Fruit fly (Drosophila melanogaster) whole organism, wandering third instar larva: ENCODE results near the gene lectin-21Cb.

Experiments used
- Abd-B ChIP-seq: fragments of >200 bp; optimal IDR thresholded peaks from 2 replicates; lab custom pipeline; 2017; ENCODE audit warnings: missing biosample characterization, missing genetic modification characterization
- CG32264 ChIP-seq: fragments of 200-800 bp; sonication (Bioruptor generic); optimal IDR thresholded peaks from 2 replicates; lab custom pipeline; 2016; ENCODE audit warnings: missing biosample characterization, missing genetic modification characterization
- CG9705 ChIP-seq: fragments of 200-800 bp; sonication (Bioruptor generic); optimal IDR thresholded peaks from 2 replicates; lab custom pipeline; 2018; ENCODE audit warnings: missing biosample characterization, mild to moderate bottlenecking, missing genetic modification characterization
- CrebA ChIP-seq: fragments of 200-800 bp; sonication (Bioruptor generic); optimal IDR thresholded peaks from 2 replicates; lab custom pipeline; 2016; ENCODE audit warnings: missing biosample characterization, mild to moderate bottlenecking, missing genetic modification characterization, borderline replicate concordance
- Dfd ChIP-seq: fragments of >200 bp; optimal IDR thresholded peaks from 2 replicates; lab custom pipeline; 2017; ENCODE audit warnings: missing biosample characterization, missing genetic modification characterization
- Dif ChIP-seq: fragments of 200-275, 200-300 bp; sonication (Bioruptor generic); optimal IDR thresholded peaks from 2 replicates; lab custom pipeline; 2018; ENCODE audit warnings: missing biosample characterization, missing genetic modification characterization; ENCODE audit not compliant: partially characterized antibody
- GATAd ChIP-seq: sonication (Bioruptor generic); optimal IDR thresholded peaks from 2 replicates; lab custom pipeline; 2016; ENCODE audit warnings: missing biosample characterization, missing genetic modification characterization
- HLH106 ChIP-seq: fragments of 200-800 bp; optimal IDR thresholded peaks from 3 replicates; lab custom pipeline; 2019; ENCODE audit warnings: missing biosample characterization, mild to moderate bottlenecking, missing genetic modification characterization, moderate library complexity
- Hnf4 ChIP-seq: fragments of 200-800 bp; sonication (Bioruptor generic); optimal IDR thresholded peaks from 2 replicates; lab custom pipeline; 2016; ENCODE audit warnings: missing biosample characterization, mild to moderate bottlenecking, missing genetic modification characterization
- Hr78 ChIP-seq: fragments of >200 bp; optimal IDR thresholded peaks from 2 replicates; lab custom pipeline; 2017; ENCODE audit warnings: missing biosample characterization, missing genetic modification characterization
- Hr83 ChIP-seq: fragments of 200-300 bp; sonication (Bioruptor generic); optimal IDR thresholded peaks from 2 replicates; lab custom pipeline; 2016; ENCODE audit warnings: missing biosample characterization, mild to moderate bottlenecking, missing genetic modification characterization, moderate library complexity; ENCODE audit not compliant: poor library complexity, severe bottlenecking
- Jra ChIP-seq: sonication (Bioruptor generic); optimal IDR thresholded peaks from 2 replicates; lab custom pipeline; 2016; ENCODE audit warnings: missing biosample characterization, missing genetic modification characterization
- Mio ChIP-seq: sonication (Bioruptor generic); optimal IDR thresholded peaks from 2 replicates; lab custom pipeline; 2016; ENCODE audit warnings: missing biosample characterization, missing genetic modification characterization
- Myc ChIP-seq: fragments of >200 bp; optimal IDR thresholded peaks from 2 replicates; lab custom pipeline; 2017
- N ChIP-seq: fragments of >200 bp; optimal IDR thresholded peaks from 2 replicates; lab custom pipeline; 2018; ENCODE audit warnings: missing biosample characterization, missing external identifiers, missing genetic modification characterization
- OdsH ChIP-seq: fragments of 200-800 bp; sonication (Bioruptor generic); optimal IDR thresholded peaks from 2 replicates; lab custom pipeline; 2016; ENCODE audit warnings: missing biosample characterization, mild to moderate bottlenecking, missing genetic modification characterization
- Rel ChIP-seq, 2 experiments: fragments of 200-800 bp; sonication (Bioruptor generic) in 1 of 2; optimal IDR thresholded peaks; 2 replicates in 1 of 2; 3 replicates in 1 of 2; lab custom pipeline; 2016 to 2019; ENCODE audit warnings: mild to moderate bottlenecking in 2 of 2, missing biosample characterization in 2 of 2, missing genetic modification characterization in 2 of 2, moderate library complexity in 1 of 2
- Sp1 ChIP-seq: fragments of 200-800 bp; sonication (Bioruptor generic); optimal IDR thresholded peaks from 3 replicates; lab custom pipeline; 2019; ENCODE audit warnings: missing biosample characterization, mild to moderate bottlenecking, missing genetic modification characterization, moderate library complexity
- Vsx2 ChIP-seq: fragments of 200-300, 225-300 bp; sonication (Bioruptor generic); optimal IDR thresholded peaks from 2 replicates; lab custom pipeline; 2018; ENCODE audit warnings: missing biosample characterization, missing genetic modification characterization; ENCODE audit not compliant: partially characterized antibody
- br ChIP-seq: fragments of 200-800 bp; sonication (Bioruptor generic); optimal IDR thresholded peaks from 2 replicates; lab custom pipeline; 2016; ENCODE audit warnings: missing biosample characterization, missing genetic modification characterization
- brk ChIP-seq: fragments of 200-800 bp; sonication (Bioruptor generic); optimal IDR thresholded peaks from 2 replicates; lab custom pipeline; 2016; ENCODE audit warnings: missing biosample characterization, mild to moderate bottlenecking, missing genetic modification characterization
- dl ChIP-seq, 2 experiments: fragments of 175-275, 200-275 bp in 1 of 2; fragments of 200-275 bp in 1 of 2; sonication (Bioruptor generic); optimal IDR thresholded peaks; lab custom pipeline; 2018; ENCODE audit warnings: mild to moderate bottlenecking in 2 of 2, missing biosample characterization in 2 of 2, missing genetic modification characterization in 2 of 2, moderate library complexity in 2 of 2; ENCODE audit not compliant: partially characterized antibody in 2 of 2, insufficient read depth in 1 of 2
- dmrt93B ChIP-seq: fragments of 200-800 bp; sonication (Bioruptor generic); optimal IDR thresholded peaks from 2 replicates; lab custom pipeline; 2018; ENCODE audit warnings: missing biosample characterization, mild to moderate bottlenecking, missing genetic modification characterization
- dsf ChIP-seq: sonication (Bioruptor generic); optimal IDR thresholded peaks from 2 replicates; lab custom pipeline; 2016; ENCODE audit warnings: missing biosample characterization, missing genetic modification characterization, borderline replicate concordance
- ey ChIP-seq: fragments of 200-800 bp; sonication (Bioruptor generic); optimal IDR thresholded peaks from 2 replicates; lab custom pipeline; 2016; ENCODE audit warnings: missing biosample characterization, missing genetic modification characterization
- foxo ChIP-seq, 2 experiments: fragments of 200-800 bp; sonication (Bioruptor generic); optimal IDR thresholded peaks; 2 replicates in 1 of 2; 3 replicates in 1 of 2; lab custom pipeline; 2016 to 2017; ENCODE audit warnings: missing biosample characterization in 2 of 2, missing genetic modification characterization in 2 of 2
- fru ChIP-seq: fragments of 200-800 bp; sonication (Bioruptor generic); optimal IDR thresholded peaks from 3 replicates; lab custom pipeline; 2016; ENCODE audit warnings: missing biosample characterization, mild to moderate bottlenecking, missing genetic modification characterization
- h ChIP-seq: fragments of 200-800 bp; sonication (Bioruptor generic); optimal IDR thresholded peaks from 3 replicates; lab custom pipeline; 2016; ENCODE audit warnings: missing biosample characterization, mild to moderate bottlenecking, missing genetic modification characterization
- jim ChIP-seq: fragments of 175-275, 200-325 bp; sonication (Bioruptor generic); optimal IDR thresholded peaks from 2 replicates; lab custom pipeline; 2016; ENCODE audit warnings: missing biosample characterization, mild to moderate bottlenecking, missing genetic modification characterization
- lola ChIP-seq: fragments of >200 bp; optimal IDR thresholded peaks from 2 replicates; lab custom pipeline; 2017; ENCODE audit warnings: missing biosample characterization, missing genetic modification characterization
- pan ChIP-seq: fragments of >200 bp; optimal IDR thresholded peaks from 2 replicates; lab custom pipeline; 2017
- psq ChIP-seq: fragments of 200-800 bp; sonication (Bioruptor generic); optimal IDR thresholded peaks from 3 replicates; lab custom pipeline; 2017; ENCODE audit warnings: missing biosample characterization, mild to moderate bottlenecking, missing genetic modification characterization, moderate library complexity
- rgr ChIP-seq: fragments of 200-800 bp; sonication (Bioruptor generic); optimal IDR thresholded peaks from 3 replicates; lab custom pipeline; 2016; ENCODE audit warnings: missing biosample characterization, mild to moderate bottlenecking, missing genetic modification characterization
- sage ChIP-seq: fragments of 200-800 bp; sonication (Bioruptor generic); optimal IDR thresholded peaks from 2 replicates; lab custom pipeline; 2016; ENCODE audit warnings: missing biosample characterization, mild to moderate bottlenecking, missing genetic modification characterization
- sv ChIP-seq: fragments of 200-800 bp; sonication (Bioruptor generic); optimal IDR thresholded peaks from 3 replicates; lab custom pipeline; 2016; ENCODE audit warnings: missing biosample characterization, missing genetic modification characterization
- tai ChIP-seq: sonication (Bioruptor generic); optimal IDR thresholded peaks from 2 replicates; lab custom pipeline; 2016; ENCODE audit warnings: missing biosample characterization, missing genetic modification characterization
- usp ChIP-seq: fragments of >200 bp; optimal IDR thresholded peaks from 2 replicates; lab custom pipeline; 2017; ENCODE audit warnings: missing biosample characterization, missing genetic modification characterization
- woc ChIP-seq: sonication (Bioruptor generic); optimal IDR thresholded peaks from 2 replicates; lab custom pipeline; 2016; ENCODE audit warnings: missing biosample characterization, mild to moderate bottlenecking, missing genetic modification characterization

lectin-21Cb gene

dm6 chr2L:658007-658406 lies 37.0 kb upstream of the lectin-21Cb start:
- TF ChIP-seq foxo (GFP tag; optimal IDR thresholded peaks at IDR 0.05; lab: Kevin White, UChicago) (peak in 1 of 2 experiments; percentile 38), rgr (peak; percentile 24), GATAd (no peak), dl (GFP tag; optimal IDR thresholded peaks at IDR 0.05; lab: Kevin White, UChicago; ENCODE audit: insufficient read depth in 1 of 2, partially characterized antibody in 2 of 2) (no peak), dmrt93B (GFP tag; lab: Kevin White, UChicago) (no peak), Abd-B (GFP tag; lab: Kevin White, UChicago) (no peak), dsf (GFP tag; lab: Kevin White, UChicago) (no peak), N (no peak), Dfd (GFP tag; lab: Kevin White, UChicago) (no peak), CG32264 (GFP tag; lab: Kevin White, UChicago) (no peak), Dif (GFP tag; lab: Kevin White, UChicago) (no peak), pan (no peak), jim (GFP tag; lab: Kevin White, UChicago) (no peak), tai (GFP tag; lab: Kevin White, UChicago) (no peak), sv (no peak), CrebA (GFP tag; lab: Kevin White, UChicago) (no peak), Myc (lab: Kevin White, UChicago) (no peak), h (peak; percentile 16), lola (GFP tag; lab: Kevin White, UChicago) (no peak), OdsH (GFP tag; lab: Kevin White, UChicago) (no peak), Hr78 (GFP tag; lab: Kevin White, UChicago) (no peak), Hr83 (no peak), fru (peak; percentile 51), usp (GFP tag; lab: Kevin White, UChicago) (no peak), br (no peak), ey (peak; percentile 17), CG9705 (GFP tag; lab: Kevin White, UChicago) (no peak), Jra (no peak), brk (GFP tag; lab: Kevin White, UChicago) (no peak), Vsx2 (GFP tag; lab: Kevin White, UChicago) (no peak), psq (GFP tag; lab: Kevin White, UChicago) (no peak), Mio (no peak)

- TF ChIP-seq N, result no peak
- TF ChIP-seq OdsH (GFP tag; lab: Kevin White, UChicago), result no peak
- no peak for TF ChIP-seq jim (GFP tag; lab: Kevin White, UChicago)
- no peak for TF ChIP-seq Dif (GFP tag; lab: Kevin White, UChicago)
- no peak for TF ChIP-seq Hr83
- no peak for TF ChIP-seq Jra
- TF ChIP-seq HLH106 (tag; lab: Kevin White, UChicago), result no peak
- TF ChIP-seq woc (GFP tag; lab: Kevin White, UChicago), result no peak
- TF ChIP-seq, all 38 proteins: peak for 0
These were observed 32.8 kb upstream of the lectin-21Cb start for dm6 chr2L:653784-654183.

- TF ChIP-seq CrebA (GFP tag; lab: Kevin White, UChicago), result no peak
- no peak for TF ChIP-seq Myc (lab: Kevin White, UChicago)
- TF ChIP-seq Dfd (GFP tag; lab: Kevin White, UChicago), result no peak
- TF ChIP-seq sage (GFP tag; lab: Kevin White, UChicago), result no peak
- no peak for TF ChIP-seq dsf (GFP tag; lab: Kevin White, UChicago)
- no peak for TF ChIP-seq sv
- no peak for TF ChIP-seq Abd-B (GFP tag; lab: Kevin White, UChicago)
- TF ChIP-seq foxo (GFP tag; optimal IDR thresholded peaks at IDR 0.05; lab: Kevin White, UChicago), result peak in 1 of 2 experiments; percentile 83
- TF ChIP-seq CG9705 (GFP tag; lab: Kevin White, UChicago), result no peak
- TF ChIP-seq brk (GFP tag; lab: Kevin White, UChicago), result peak; percentile 45
- no peak for TF ChIP-seq Mio
- TF ChIP-seq ey, result peak; percentile 80
- TF ChIP-seq h, result peak; percentile 68
- TF ChIP-seq HLH106 (tag; lab: Kevin White, UChicago), result peak; percentile 37
- peak; percentile 72 for TF ChIP-seq rgr
- no peak for TF ChIP-seq usp (GFP tag; lab: Kevin White, UChicago)
- TF ChIP-seq jim (GFP tag; lab: Kevin White, UChicago), result no peak
- no peak for TF ChIP-seq Rel (GFP tag; optimal IDR thresholded peaks at IDR 0.05; lab: Kevin White, UChicago)
- no peak for TF ChIP-seq Rel (tag; optimal IDR thresholded peaks at IDR 0.05; lab: Kevin White, UChicago)
- TF ChIP-seq dmrt93B (GFP tag; lab: Kevin White, UChicago), result peak; percentile 58
- TF ChIP-seq br, result peak; percentile 77
- TF ChIP-seq Vsx2 (GFP tag; lab: Kevin White, UChicago), result no peak
- peak; percentile 70 for TF ChIP-seq Sp1 (GFP tag; lab: Kevin White, UChicago)
- TF ChIP-seq lola (GFP tag; lab: Kevin White, UChicago), result no peak
- no peak for TF ChIP-seq CG32264 (GFP tag; lab: Kevin White, UChicago)
- TF ChIP-seq N, result no peak
- TF ChIP-seq OdsH (GFP tag; lab: Kevin White, UChicago), result peak; percentile 78
- peak; percentile 66 for TF ChIP-seq Hnf4 (GFP tag; lab: Kevin White, UChicago)
- TF ChIP-seq GATAd, result no peak
- peak; percentile 33 for TF ChIP-seq Jra
- peak; percentile 83 for TF ChIP-seq woc (GFP tag; lab: Kevin White, UChicago)
- TF ChIP-seq psq (GFP tag; lab: Kevin White, UChicago), result peak; percentile 61
- no peak for TF ChIP-seq pan
- TF ChIP-seq tai (GFP tag; lab: Kevin White, UChicago), result no peak
- peak; percentile 82 for TF ChIP-seq fru
These were observed 29.9 kb upstream of the lectin-21Cb start for dm6 chr2L:650864-651263.
